Worm (Caenorhabditis elegans) whole organism, young adult: ENCODE measurements around the gene C29G2.6.

Experiments
- B0336.3 ChIP-seq: fragments of 200-800 bp; sonication (Bioruptor generic); IDR thresholded peaks from 2 replicates; pipeline ENCODE4 v1.3.6; 2022; ENCODE audit warnings: missing genetic modification characterization, missing compliant biosample characterization
- F22D6.2 ChIP-seq: sonication (generic microtip); optimal IDR thresholded peaks from 2 replicates; lab custom pipeline; 2016; ENCODE audit warnings: mild to moderate bottlenecking, missing genetic modification characterization, missing compliant biosample characterization
- F33H1.4 ChIP-seq: fragments of 200-800 bp; sonication (Bioruptor generic); IDR thresholded peaks from 2 replicates; pipeline ENCODE4 v1.3.6; 2022; ENCODE audit warnings: missing genetic modification reagents, missing genetic modification characterization, missing compliant biosample characterization
- F37B4.10 ChIP-seq: fragments of 200-800 bp; sonication (Bioruptor generic); IDR thresholded peaks from 2 replicates; pipeline ENCODE4 v1.3.6; 2022; ENCODE audit warnings: missing genetic modification characterization, missing compliant biosample characterization
- F39B2.1 ChIP-seq: fragments of 200-800 bp; sonication (Bioruptor generic); IDR thresholded peaks from 2 replicates; pipeline ENCODE4 v1.3.6; 2022; ENCODE audit warnings: missing genetic modification reagents, missing genetic modification characterization, missing compliant biosample characterization
- F49E8.2 ChIP-seq: sonication (generic microtip); optimal IDR thresholded peaks from 3 replicates; lab custom pipeline; 2017; ENCODE audit warnings: missing genetic modification characterization, mild to moderate bottlenecking, missing compliant biosample characterization, antibody characterized with exemption, moderate library complexity; ENCODE audit not compliant: insufficient read depth
- F52B5.7 ChIP-seq: sonication (generic microtip); optimal IDR thresholded peaks from 2 replicates; lab custom pipeline; 2016; ENCODE audit warnings: mild to moderate bottlenecking, missing genetic modification characterization, missing compliant biosample characterization
- F55B11.4 ChIP-seq: sonication (generic microtip); optimal IDR thresholded peaks from 2 replicates; lab custom pipeline; 2016; ENCODE audit warnings: missing compliant biosample characterization, missing genetic modification characterization, borderline replicate concordance; ENCODE audit not compliant: insufficient read depth
- F57A8.1 ChIP-seq: fragments of 200-800 bp; sonication (Bioruptor generic); optimal IDR thresholded peaks from 2 replicates; lab custom pipeline; 2018; ENCODE audit warnings: mild to moderate bottlenecking, missing genetic modification characterization, moderate library complexity, missing compliant biosample characterization
- T26A5.8 ChIP-seq: sonication (generic microtip); optimal IDR thresholded peaks from 2 replicates; lab custom pipeline; 2016; ENCODE audit warnings: missing genetic modification characterization, missing compliant biosample characterization
- Y53F4B.3 ChIP-seq: fragments of 200-800 bp; sonication (Bioruptor generic); IDR thresholded peaks from 2 replicates; pipeline ENCODE4 v1.3.6; 2022; ENCODE audit warnings: missing genetic modification reagents, missing genetic modification characterization, missing compliant biosample characterization
- Y53G8AR.9 ChIP-seq: fragments of 200-800 bp; sonication (Bioruptor generic); conservative IDR thresholded peaks from 2 replicates; pipeline ENCODE4 v1.3.6; 2022; ENCODE audit warnings: missing genetic modification reagents, missing genetic modification characterization, missing compliant biosample characterization
- Y56A3A.18 ChIP-seq: fragments of 200-800 bp; sonication (Bioruptor generic); IDR thresholded peaks from 2 replicates; pipeline ENCODE4 v1.3.6; 2022; ENCODE audit warnings: missing genetic modification reagents, missing genetic modification characterization, missing compliant biosample characterization
- Y67H2A.10 ChIP-seq: fragments of 200-800 bp; sonication (Bioruptor generic); conservative IDR thresholded peaks from 2 replicates; pipeline ENCODE4 v1.3.6; 2022; ENCODE audit warnings: missing genetic modification reagents, missing genetic modification characterization, missing compliant biosample characterization
- atf-7 ChIP-seq: sonication (generic microtip); optimal IDR thresholded peaks from 2 replicates; lab custom pipeline; 2017; ENCODE audit warnings: mild to moderate bottlenecking, missing genetic modification characterization, missing compliant biosample characterization
- athp-1 ChIP-seq: sonication (generic microtip); optimal IDR thresholded peaks from 2 replicates; lab custom pipeline; 2017; ENCODE audit warnings: mild to moderate bottlenecking, missing genetic modification characterization, missing compliant biosample characterization
- ccch-3 ChIP-seq: fragments of 200-800 bp; sonication (Bioruptor generic); optimal IDR thresholded peaks from 2 replicates; lab custom pipeline; 2018; ENCODE audit warnings: mild to moderate bottlenecking, missing genetic modification characterization, missing compliant biosample characterization
- cebp-1 ChIP-seq, 2 experiments: fragments of 200-800 bp in 1 of 2; sonication (Bioruptor generic) in 1 of 2; sonication (generic microtip) in 1 of 2; IDR thresholded peaks in 1 of 2; optimal IDR thresholded peaks in 1 of 2; 2 replicates each; pipeline versions ENCODE4 v1.3.6 to Lab custom; 2017 to 2022; ENCODE audit warnings: missing compliant biosample characterization in 2 of 2, missing genetic modification characterization in 2 of 2, mild to moderate bottlenecking in 1 of 2, missing genetic modification reagents in 1 of 2, moderate library complexity in 1 of 2
- ceh-40 ChIP-seq: fragments of 200-800 bp; sonication (Bioruptor generic); IDR thresholded peaks from 2 replicates; pipeline ENCODE4 v1.3.6; 2022; ENCODE audit warnings: missing genetic modification characterization, missing compliant biosample characterization
- ceh-79 ChIP-seq: sonication (generic microtip); optimal IDR thresholded peaks from 2 replicates; lab custom pipeline; 2017; ENCODE audit warnings: mild to moderate bottlenecking, missing genetic modification characterization, missing compliant biosample characterization
- die-1 ChIP-seq: sonication (generic microtip); optimal IDR thresholded peaks from 2 replicates; lab custom pipeline; 2016; ENCODE audit warnings: missing genotype, mild to moderate bottlenecking, missing genetic modification characterization, missing compliant biosample characterization
- dpff-1 ChIP-seq: sonication (generic microtip); optimal IDR thresholded peaks from 2 replicates; lab custom pipeline; 2017; ENCODE audit warnings: mild to moderate bottlenecking, missing genetic modification characterization, missing compliant biosample characterization
- efl-1 ChIP-seq: fragments of 150-350 bp; optimal IDR thresholded peaks from 2 replicates; lab custom pipeline; 2014; ENCODE audit warnings: missing biosample characterization, missing genetic modification reagents, missing genetic modification characterization
- egl-18 ChIP-seq: fragments of 200-800 bp; sonication (Bioruptor generic); IDR thresholded peaks from 2 replicates; pipeline ENCODE4 v1.3.6; 2022; ENCODE audit warnings: missing genetic modification reagents, missing genetic modification characterization, missing compliant biosample characterization
- egrh-3 ChIP-seq: fragments of 200-800 bp; sonication (Bioruptor generic); IDR thresholded peaks from 2 replicates; pipeline ENCODE4 v1.3.6; 2022; ENCODE audit warnings: missing genetic modification reagents, missing genetic modification characterization, missing compliant biosample characterization
- ekl-4 ChIP-seq: fragments of 200-800 bp; sonication (Bioruptor generic); IDR thresholded peaks from 2 replicates; pipeline ENCODE4 v1.3.6; 2022; ENCODE audit warnings: missing genetic modification reagents, missing genetic modification characterization, missing compliant biosample characterization
- fkh-3 ChIP-seq: sonication (generic microtip); optimal IDR thresholded peaks from 2 replicates; lab custom pipeline; 2016; ENCODE audit warnings: mild to moderate bottlenecking, missing genetic modification characterization, missing compliant biosample characterization
- him-1 ChIP-seq: sonication (generic microtip); optimal IDR thresholded peaks from 2 replicates; lab custom pipeline; 2016; ENCODE audit warnings: missing genotype, missing genetic modification reagents, missing genetic modification characterization, missing compliant biosample characterization
- hlh-12 ChIP-seq: sonication (generic microtip); optimal IDR thresholded peaks from 2 replicates; lab custom pipeline; 2016; ENCODE audit warnings: missing genetic modification characterization, missing compliant biosample characterization
- hmg-20 ChIP-seq: fragments of 200-800 bp; sonication (Bioruptor generic); IDR thresholded peaks from 2 replicates; pipeline ENCODE4 v1.3.6; 2022; ENCODE audit warnings: missing genetic modification reagents, missing genetic modification characterization, missing compliant biosample characterization
- lin-35 ChIP-seq, 3 experiments: fragments of 150-350 bp in 2 of 3; sonication (generic microtip) in 1 of 3; optimal IDR thresholded peaks; 2 replicates each; lab custom pipeline; 2014 to 2018; ENCODE audit warnings: missing biosample characterization in 3 of 3, missing genetic modification characterization in 3 of 3, missing genetic modification reagents in 3 of 3
- lin-40 ChIP-seq: sonication (generic microtip); optimal IDR thresholded peaks from 2 replicates; lab custom pipeline; 2016; ENCODE audit warnings: missing genetic modification characterization, mild to moderate bottlenecking, missing compliant biosample characterization, missing genotype, missing genetic modification reagents
- madf-6 ChIP-seq: fragments of 200-800 bp; sonication (Bioruptor generic); IDR thresholded peaks from 2 replicates; pipeline ENCODE4 v1.3.6; 2022; ENCODE audit warnings: missing genetic modification reagents, missing genetic modification characterization, missing compliant biosample characterization
- madf-8 ChIP-seq: fragments of 200-800 bp; sonication (Bioruptor generic); conservative IDR thresholded peaks from 2 replicates; pipeline ENCODE4 v1.3.6; 2022; ENCODE audit warnings: missing genetic modification reagents, missing genetic modification characterization, missing compliant biosample characterization
- rec-8 ChIP-seq, 2 experiments: sonication (generic microtip); optimal IDR thresholded peaks; 2 replicates each; lab custom pipeline; 2016; ENCODE audit warnings: mild to moderate bottlenecking in 2 of 2, missing genetic modification characterization in 2 of 2, missing genetic modification reagents in 2 of 2, missing genotype in 2 of 2, missing biosample characterization in 1 of 2, missing compliant biosample characterization in 1 of 2, moderate library complexity in 1 of 2
- sea-2 ChIP-seq: fragments of 200-800 bp; sonication (Bioruptor generic); IDR thresholded peaks from 2 replicates; pipeline ENCODE4 v1.3.6; 2022; ENCODE audit warnings: missing genetic modification characterization, missing compliant biosample characterization
- snpc-1.1 ChIP-seq: sonication (generic microtip); optimal IDR thresholded peaks from 2 replicates; lab custom pipeline; 2017; ENCODE audit warnings: missing genetic modification characterization, mild to moderate bottlenecking, missing compliant biosample characterization, antibody characterized with exemption, moderate library complexity, missing genotype, missing genetic modification reagents; ENCODE audit not compliant: insufficient read depth
- tbp1 ChIP-seq: fragments of 200-800 bp; sonication (Bioruptor generic); optimal IDR thresholded peaks from 2 replicates; lab custom pipeline; 2018; ENCODE audit warnings: mild to moderate bottlenecking, missing genetic modification characterization, missing compliant biosample characterization
- tlf-1 ChIP-seq: fragments of 200-800 bp; sonication (Bioruptor generic); optimal IDR thresholded peaks from 2 replicates; lab custom pipeline; 2018; ENCODE audit warnings: mild to moderate bottlenecking, missing genetic modification characterization, missing compliant biosample characterization
- ztf-22 ChIP-seq: fragments of 200-800 bp; sonication (Bioruptor generic); optimal IDR thresholded peaks from 2 replicates; lab custom pipeline; 2018; ENCODE audit warnings: mild to moderate bottlenecking, missing genetic modification characterization, moderate library complexity, missing compliant biosample characterization
- ztf-25 ChIP-seq: fragments of 200-800 bp; sonication (Bioruptor generic); IDR thresholded peaks from 2 replicates; pipeline ENCODE4 v1.3.6; 2022; ENCODE audit warnings: missing genetic modification reagents, missing genetic modification characterization, missing compliant biosample characterization
- ztf-26 ChIP-seq: sonication (generic microtip); optimal IDR thresholded peaks from 2 replicates; lab custom pipeline; 2017; ENCODE audit warnings: missing genetic modification characterization, missing compliant biosample characterization
- ztf-3 ChIP-seq: fragments of 200-800 bp; sonication (Bioruptor generic); optimal IDR thresholded peaks from 2 replicates; lab custom pipeline; 2018; ENCODE audit warnings: mild to moderate bottlenecking, missing genetic modification characterization, missing compliant biosample characterization

Gene C29G2.6

ce11 chrV:2600543-2600942, 14.8 kb upstream of the C29G2.6 start (continued):
- TF ChIP-seq ztf-3 (GFP tag; lab: Kevin White, UChicago) (no peak), rec-8 (tag; optimal IDR thresholded peaks at IDR 0.05; lab: Kevin White, UChicago) (no peak), lin-35 (GFP tag; optimal IDR thresholded peaks at IDR 0.05; lab: Kevin White, UChicago) (peak; percentile 58 to 97 (median 64)), F55B11.4 (tag; lab: Kevin White, UChicago) (no peak), ccch-3 (GFP tag; lab: Kevin White, UChicago) (no peak), ekl-4 (GFP tag; lab: Robert Waterston, UW) (peak; percentile 90), athp-1 (tag; lab: Kevin White, UChicago) (peak; percentile 78), ztf-26 (peak; percentile 56), hlh-12 (tag; lab: Kevin White, UChicago) (no peak), F37B4.10 (GFP tag; lab: Robert Waterston, UW) (peak; percentile 85; the same call in 1 of the 2 replicates), F57A8.1 (no peak), tlf-1 (GFP tag; lab: Kevin White, UChicago) (peak; percentile 71), egl-18 (GFP tag; lab: Robert Waterston, UW) (0 out of 2 replicates have a peak, but pooled peaks have one; percentile 71), F52B5.7 (tag; lab: Kevin White, UChicago) (no peak), fkh-3 (tag; lab: Kevin White, UChicago) (no peak), ceh-79 (tag; lab: Kevin White, UChicago) (no peak), F33H1.4 (GFP tag; lab: Robert Waterston, UW) (peak; percentile 58), egrh-3 (GFP tag; lab: Robert Waterston, UW) (0 out of 2 replicates have a peak, but pooled peaks have one; percentile 11), Y53G8AR.9 (GFP tag; lab: Robert Waterston, UW) (peak; percentile 88), madf-6 (GFP tag; lab: Robert Waterston, UW) (peak; percentile 80), him-1 (tag; lab: Kevin White, UChicago) (no peak), hmg-20 (peak; percentile 67; the same call in 1 of the 2 replicates), Y67H2A.10 (peak; percentile 66), F22D6.2 (peak; percentile 37), F49E8.2 (no peak), Y56A3A.18 (no peak; the same call in 1 of the 2 replicates), tbp1 (GFP tag; lab: Kevin White, UChicago) (peak; percentile 55), sea-2 (GFP tag; lab: Robert Waterston, UW) (no peak), atf-7 (tag; lab: Kevin White, UChicago) (peak; percentile 48), T26A5.8 (no peak), die-1 (tag; lab: Kevin White, UChicago) (no peak), cebp-1 (GFP tag; IDR thresholded peaks at IDR 0.05; lab: Robert Waterston, UW) (peak; percentile 60; the same call in 1 of the 2 replicates), cebp-1 (tag; optimal IDR thresholded peaks at IDR 0.05; lab: Kevin White, UChicago) (peak; percentile 90), madf-8 (GFP tag; lab: Robert Waterston, UW) (peak; percentile 67), efl-1 (GFP tag; lab: Kevin White, UChicago) (peak; percentile 88), ztf-25 (GFP tag; lab: Robert Waterston, UW) (no peak), snpc-1.1 (no peak), F39B2.1 (GFP tag; lab: Robert Waterston, UW) (no peak), ceh-40 (GFP tag; lab: Robert Waterston, UW) (no peak), Y53F4B.3 (GFP tag; lab: Robert Waterston, UW) (no peak), lin-40 (tag; lab: Kevin White, UChicago) (no peak), ztf-22 (no peak), B0336.3 (GFP tag; lab: Robert Waterston, UW) (peak; percentile 75), dpff-1 (no peak)
